Fruit fly (Drosophila melanogaster) ovary, adult (tissue): Measurements from ENCODE around the gene Root.

Source experiments
- CG17801 ChIP-seq: fragments of 200-800 bp; optimal IDR thresholded peaks from 2 replicates; lab custom pipeline; 2019; ENCODE audit warnings: missing biosample characterization, mild to moderate bottlenecking, missing genetic modification characterization, moderate library complexity; ENCODE audit not compliant: partially characterized antibody

Gene Root

dm6 chr3R:24113070-24113385, at the start of gene Root:
Gene Root (plus strand): TSS chr3R:24113286.
- TF ChIP-seq CG17801 (GFP tag; lab: Kevin White, UChicago), result no peak

- no peak for TF ChIP-seq CG17801 (GFP tag; lab: Kevin White, UChicago)
Observed at dm6 chr3R:24065718-24066117, 47.4 kb upstream of the Root start.

dm6 chr3R:24068830-24069229, 44.3 kb upstream of the Root start:
- TF ChIP-seq CG17801 (GFP tag; lab: Kevin White, UChicago), result no peak

- no peak for TF ChIP-seq CG17801 (GFP tag; lab: Kevin White, UChicago)
Observed at dm6 chr3R:24069965-24070364, 43.1 kb upstream of the Root start.

dm6 chr3R:24073703-24074102, 39.4 kb upstream of the Root start:
- TF ChIP-seq CG17801 (GFP tag; lab: Kevin White, UChicago), result no peak

dm6 chr3R:24079110-24079509, 34.0 kb upstream of the Root start:
- peak; percentile 60 for TF ChIP-seq CG17801 (GFP tag; lab: Kevin White, UChicago)

- TF ChIP-seq CG17801 (GFP tag; lab: Kevin White, UChicago), result no peak
Observed at dm6 chr3R:24079613-24080012, 33.5 kb upstream of the Root start.

- no peak for TF ChIP-seq CG17801 (GFP tag; lab: Kevin White, UChicago)
Observed at dm6 chr3R:24084975-24085374, 28.1 kb upstream of the Root start.

dm6 chr3R:24090143-24090542, 22.9 kb upstream of the Root start:
- TF ChIP-seq CG17801 (GFP tag; lab: Kevin White, UChicago), result no peak

- no peak for TF ChIP-seq CG17801 (GFP tag; lab: Kevin White, UChicago)
Observed at dm6 chr3R:24091653-24092052, 21.4 kb upstream of the Root start.

dm6 chr3R:24092590-24093151, 20.4 kb upstream of the Root start:
- no peak for TF ChIP-seq CG17801 (GFP tag; lab: Kevin White, UChicago)

- TF ChIP-seq CG17801 (GFP tag; lab: Kevin White, UChicago), result no peak
Observed at dm6 chr3R:24093430-24093829, 19.7 kb upstream of the Root start.

- peak; percentile 60 for TF ChIP-seq CG17801 (GFP tag; lab: Kevin White, UChicago)
Observed at dm6 chr3R:24099039-24100026, 13.8 kb upstream of the Root start.

- TF ChIP-seq CG17801 (GFP tag; lab: Kevin White, UChicago), result no peak
Observed at dm6 chr3R:24100717-24101116, 12.4 kb upstream of the Root start.

- TF ChIP-seq CG17801 (GFP tag; lab: Kevin White, UChicago), result peak; percentile 74
Observed at dm6 chr3R:24101437-24101836, 11.6 kb upstream of the Root start.

dm6 chr3R:24102387-24102786, 10.7 kb upstream of the Root start:
- no peak for TF ChIP-seq CG17801 (GFP tag; lab: Kevin White, UChicago)
